Worm (Caenorhabditis elegans) whole organism, young adult: ENCODE measurements around the gene Y56A3A.16.

Source experiments
- D2030.7 ChIP-seq: fragments of 200-800 bp; sonication (Bioruptor generic); IDR thresholded peaks from 2 replicates; pipeline ENCODE4 v1.3.6; 2022; ENCODE audit warnings: missing genetic modification reagents, missing genetic modification characterization, missing compliant biosample characterization
- F10E7.11 ChIP-seq: sonication (generic microtip); optimal IDR thresholded peaks from 2 replicates; lab custom pipeline; 2017; ENCODE audit warnings: mild to moderate bottlenecking, missing genetic modification characterization, moderate library complexity, missing compliant biosample characterization
- F33H1.4 ChIP-seq: fragments of 200-800 bp; sonication (Bioruptor generic); IDR thresholded peaks from 2 replicates; pipeline ENCODE4 v1.3.6; 2022; ENCODE audit warnings: missing genetic modification reagents, missing genetic modification characterization, missing compliant biosample characterization
- T07F8.4 ChIP-seq: sonication (generic microtip); optimal IDR thresholded peaks from 2 replicates; lab custom pipeline; 2016; ENCODE audit warnings: mild to moderate bottlenecking, missing genetic modification characterization, moderate library complexity, missing compliant biosample characterization
- T26A5.8 ChIP-seq: sonication (generic microtip); optimal IDR thresholded peaks from 2 replicates; lab custom pipeline; 2016; ENCODE audit warnings: missing genetic modification characterization, missing compliant biosample characterization
- atf-7 ChIP-seq: sonication (generic microtip); optimal IDR thresholded peaks from 2 replicates; lab custom pipeline; 2017; ENCODE audit warnings: mild to moderate bottlenecking, missing genetic modification characterization, missing compliant biosample characterization
- athp-1 ChIP-seq: sonication (generic microtip); optimal IDR thresholded peaks from 2 replicates; lab custom pipeline; 2017; ENCODE audit warnings: mild to moderate bottlenecking, missing genetic modification characterization, missing compliant biosample characterization
- bed-2 ChIP-seq: fragments of 200-800 bp; sonication (Bioruptor generic); IDR thresholded peaks from 2 replicates; pipeline ENCODE4 v1.3.6; 2022; ENCODE audit warnings: missing genetic modification reagents, missing genetic modification characterization, missing compliant biosample characterization
- ccch-3 ChIP-seq: fragments of 200-800 bp; sonication (Bioruptor generic); optimal IDR thresholded peaks from 2 replicates; lab custom pipeline; 2018; ENCODE audit warnings: mild to moderate bottlenecking, missing genetic modification characterization, missing compliant biosample characterization
- ceh-40 ChIP-seq: fragments of 200-800 bp; sonication (Bioruptor generic); IDR thresholded peaks from 2 replicates; pipeline ENCODE4 v1.3.6; 2022; ENCODE audit warnings: missing genetic modification characterization, missing compliant biosample characterization
- ceh-58 ChIP-seq: fragments of 200-800 bp; sonication (Bioruptor generic); IDR thresholded peaks from 2 replicates; pipeline ENCODE4 v1.3.6; 2022; ENCODE audit warnings: missing genetic modification characterization, missing compliant biosample characterization
- ceh-91 ChIP-seq: fragments of 200-800 bp; sonication (Bioruptor generic); IDR thresholded peaks from 2 replicates; pipeline ENCODE4 v1.3.6; 2022; ENCODE audit warnings: missing genetic modification reagents, missing genetic modification characterization, missing compliant biosample characterization
- chd-7 ChIP-seq: sonication (generic microtip); optimal IDR thresholded peaks from 2 replicates; lab custom pipeline; 2016; ENCODE audit warnings: mild to moderate bottlenecking, missing genetic modification characterization, moderate library complexity, missing compliant biosample characterization
- dpl-1 ChIP-seq: fragments of 150-350 bp; optimal IDR thresholded peaks from 2 replicates; lab custom pipeline; 2014; ENCODE audit warnings: missing biosample characterization, missing genetic modification reagents, missing genetic modification characterization
- efl-1 ChIP-seq: fragments of 150-350 bp; optimal IDR thresholded peaks from 2 replicates; lab custom pipeline; 2014; ENCODE audit warnings: missing biosample characterization, missing genetic modification reagents, missing genetic modification characterization
- egl-18 ChIP-seq: fragments of 200-800 bp; sonication (Bioruptor generic); IDR thresholded peaks from 2 replicates; pipeline ENCODE4 v1.3.6; 2022; ENCODE audit warnings: missing genetic modification reagents, missing genetic modification characterization, missing compliant biosample characterization
- egl-44 ChIP-seq: fragments of 200-800 bp; sonication (Bioruptor generic); IDR thresholded peaks from 2 replicates; pipeline ENCODE4 v1.3.6; 2022; ENCODE audit warnings: missing genetic modification reagents, missing genetic modification characterization, missing compliant biosample characterization
- egrh-3 ChIP-seq: fragments of 200-800 bp; sonication (Bioruptor generic); IDR thresholded peaks from 2 replicates; pipeline ENCODE4 v1.3.6; 2022; ENCODE audit warnings: missing genetic modification reagents, missing genetic modification characterization, missing compliant biosample characterization
- him-1 ChIP-seq: sonication (generic microtip); optimal IDR thresholded peaks from 2 replicates; lab custom pipeline; 2016; ENCODE audit warnings: missing genotype, missing genetic modification reagents, missing genetic modification characterization, missing compliant biosample characterization
- hmg-1.2 ChIP-seq: fragments of 200-800 bp; sonication (Bioruptor generic); IDR thresholded peaks from 2 replicates; pipeline ENCODE4 v1.3.6; 2022; ENCODE audit warnings: missing genetic modification reagents, missing genetic modification characterization, missing compliant biosample characterization
- hmg-20 ChIP-seq: fragments of 200-800 bp; sonication (Bioruptor generic); IDR thresholded peaks from 2 replicates; pipeline ENCODE4 v1.3.6; 2022; ENCODE audit warnings: missing genetic modification reagents, missing genetic modification characterization, missing compliant biosample characterization
- let-607 ChIP-seq, 2 experiments: fragments of 200-800 bp in 1 of 2; sonication (Bioruptor generic) in 1 of 2; sonication (generic microtip) in 1 of 2; optimal IDR thresholded peaks; 2 replicates each; lab custom pipeline; 2016 to 2018; ENCODE audit warnings: mild to moderate bottlenecking in 2 of 2, missing compliant biosample characterization in 2 of 2, missing genetic modification characterization in 2 of 2, moderate library complexity in 2 of 2, missing genotype in 1 of 2
- lin-35 ChIP-seq, 3 experiments: fragments of 150-350 bp in 2 of 3; sonication (generic microtip) in 1 of 3; optimal IDR thresholded peaks; 2 replicates each; lab custom pipeline; 2014 to 2018; ENCODE audit warnings: missing biosample characterization in 3 of 3, missing genetic modification characterization in 3 of 3, missing genetic modification reagents in 3 of 3
- lin-54 ChIP-seq: fragments of 200-800 bp; sonication (Bioruptor generic); optimal IDR thresholded peaks from 2 replicates; lab custom pipeline; 2018; ENCODE audit warnings: mild to moderate bottlenecking, missing genetic modification characterization, missing compliant biosample characterization
- lsl-1 ChIP-seq: fragments of 200-800 bp; sonication (Bioruptor generic); optimal IDR thresholded peaks from 2 replicates; lab custom pipeline; 2018; ENCODE audit warnings: mild to moderate bottlenecking, missing genetic modification characterization, moderate library complexity, missing compliant biosample characterization
- madf-8 ChIP-seq: fragments of 200-800 bp; sonication (Bioruptor generic); conservative IDR thresholded peaks from 2 replicates; pipeline ENCODE4 v1.3.6; 2022; ENCODE audit warnings: missing genetic modification reagents, missing genetic modification characterization, missing compliant biosample characterization
- mcd-1 ChIP-seq: fragments of 200-800 bp; sonication (Bioruptor generic); IDR thresholded peaks from 2 replicates; pipeline ENCODE4 v1.3.6; 2022; ENCODE audit warnings: missing genetic modification reagents, missing genetic modification characterization, missing compliant biosample characterization
- nfya-2 ChIP-seq: fragments of 200-800 bp; sonication (Bioruptor generic); IDR thresholded peaks from 2 replicates; pipeline ENCODE4 v1.3.6; 2022; ENCODE audit warnings: missing genetic modification reagents, missing genetic modification characterization, missing compliant biosample characterization
- nhr-80 ChIP-seq: sonication (generic microtip); optimal IDR thresholded peaks from 2 replicates; lab custom pipeline; 2016; ENCODE audit warnings: missing genetic modification characterization, missing compliant biosample characterization
- rcor-1 ChIP-seq: fragments of 200-800 bp; sonication (Bioruptor generic); IDR thresholded peaks from 2 replicates; pipeline ENCODE4 v1.3.6; 2022; ENCODE audit warnings: missing genetic modification reagents, missing genetic modification characterization, missing compliant biosample characterization
- sea-2 ChIP-seq: fragments of 200-800 bp; sonication (Bioruptor generic); IDR thresholded peaks from 2 replicates; pipeline ENCODE4 v1.3.6; 2022; ENCODE audit warnings: missing genetic modification characterization, missing compliant biosample characterization
- snpc-1.1 ChIP-seq: sonication (generic microtip); optimal IDR thresholded peaks from 2 replicates; lab custom pipeline; 2017; ENCODE audit warnings: missing genetic modification characterization, mild to moderate bottlenecking, missing compliant biosample characterization, antibody characterized with exemption, moderate library complexity, missing genotype, missing genetic modification reagents; ENCODE audit not compliant: insufficient read depth
- snpc-1.3 ChIP-seq: sonication (generic microtip); optimal IDR thresholded peaks from 2 replicates; lab custom pipeline; 2017; ENCODE audit warnings: missing genetic modification characterization, mild to moderate bottlenecking, missing compliant biosample characterization, antibody characterized with exemption, moderate library complexity, missing genotype, missing genetic modification reagents; ENCODE audit not compliant: insufficient read depth
- snpc-3.4 ChIP-seq: sonication (generic microtip); optimal IDR thresholded peaks from 2 replicates; lab custom pipeline; 2017; ENCODE audit warnings: missing genetic modification characterization, mild to moderate bottlenecking, missing compliant biosample characterization, antibody characterized with exemption, moderate library complexity, missing genotype, missing genetic modification reagents
- snpc-4 ChIP-seq, 5 experiments: fragments of 150-350 bp in 1 of 5; sonication (generic microtip) in 4 of 5; optimal IDR thresholded peaks; 2 replicates each; lab custom pipeline; 2014 to 2018; ENCODE audit warnings: missing genetic modification characterization in 5 of 5, missing biosample characterization in 3 of 5, antibody characterized with exemption in 2 of 5, mild to moderate bottlenecking in 2 of 5, missing compliant biosample characterization in 2 of 5, missing genotype in 2 of 5, moderate library complexity in 2 of 5, missing genetic modification reagents in 1 of 5
- tbp1 ChIP-seq: fragments of 200-800 bp; sonication (Bioruptor generic); optimal IDR thresholded peaks from 2 replicates; lab custom pipeline; 2018; ENCODE audit warnings: mild to moderate bottlenecking, missing genetic modification characterization, missing compliant biosample characterization
- tbx-9 ChIP-seq: sonication (generic microtip); optimal IDR thresholded peaks from 2 replicates; lab custom pipeline; 2016; ENCODE audit warnings: borderline replicate concordance, missing genetic modification characterization, inconsistent platforms, missing compliant biosample characterization
- tlf-1 ChIP-seq: fragments of 200-800 bp; sonication (Bioruptor generic); optimal IDR thresholded peaks from 2 replicates; lab custom pipeline; 2018; ENCODE audit warnings: mild to moderate bottlenecking, missing genetic modification characterization, missing compliant biosample characterization
- unc-130 ChIP-seq: sonication (generic microtip); optimal IDR thresholded peaks from 2 replicates; lab custom pipeline; 2016; ENCODE audit warnings: missing genetic modification reagents, missing genetic modification characterization, missing compliant biosample characterization
- xnd-1 ChIP-seq: sonication (generic microtip); optimal IDR thresholded peaks from 2 replicates; lab custom pipeline; 2016; ENCODE audit warnings: missing genotype, missing genetic modification reagents, missing genetic modification characterization, missing compliant biosample characterization
- ztf-22 ChIP-seq: fragments of 200-800 bp; sonication (Bioruptor generic); optimal IDR thresholded peaks from 2 replicates; lab custom pipeline; 2018; ENCODE audit warnings: mild to moderate bottlenecking, missing genetic modification characterization, moderate library complexity, missing compliant biosample characterization
- ztf-25 ChIP-seq: fragments of 200-800 bp; sonication (Bioruptor generic); IDR thresholded peaks from 2 replicates; pipeline ENCODE4 v1.3.6; 2022; ENCODE audit warnings: missing genetic modification reagents, missing genetic modification characterization, missing compliant biosample characterization
- ztf-26 ChIP-seq: sonication (generic microtip); optimal IDR thresholded peaks from 2 replicates; lab custom pipeline; 2017; ENCODE audit warnings: missing genetic modification characterization, missing compliant biosample characterization
- ztf-28 ChIP-seq: fragments of 200-800 bp; sonication (Bioruptor generic); IDR thresholded peaks from 2 replicates; pipeline ENCODE4 v1.3.6; 2022; ENCODE audit warnings: missing genetic modification reagents, missing genetic modification characterization, missing compliant biosample characterization
- ztf-6 ChIP-seq: fragments of 200-800 bp; sonication (Bioruptor generic); IDR thresholded peaks from 2 replicates; pipeline ENCODE4 v1.3.6; 2022; ENCODE audit warnings: missing genetic modification reagents, missing genetic modification characterization, missing compliant biosample characterization

The Y56A3A.16 gene

DNA sequence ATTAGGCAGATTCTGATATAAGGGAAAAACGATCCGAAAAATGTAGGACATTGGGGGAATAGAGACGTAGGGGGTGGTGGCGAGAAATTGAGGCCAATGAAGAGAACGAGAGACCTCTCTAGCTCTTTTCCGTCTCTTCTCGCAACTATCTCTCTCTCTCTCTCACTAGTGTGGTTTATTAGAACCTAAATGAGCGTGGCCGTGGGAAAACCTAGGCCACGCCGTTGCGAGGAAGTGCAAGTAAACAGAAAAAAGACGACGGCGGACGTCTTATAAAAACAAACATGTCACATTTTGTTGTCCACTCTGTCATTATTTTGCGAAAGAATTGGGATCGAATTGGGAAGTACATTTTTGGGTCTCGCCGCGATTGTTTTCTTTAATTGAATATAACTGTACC lies 44.1 kb downstream of the Y56A3A.16 start (continued):
- TF ChIP-seq egl-18 (GFP tag; lab: Robert Waterston, UW), result no peak
- peak; percentile 75; the same call in 1 of the 2 replicates for TF ChIP-seq hmg-1.2
- peak; percentile 14 to 16 for TF ChIP-seq let-607 (tag; optimal IDR thresholded peaks at IDR 0.05; lab: Kevin White, UChicago)
- TF ChIP-seq D2030.7 (GFP tag; lab: Robert Waterston, UW), result no peak
- no peak for TF ChIP-seq ceh-58 (GFP tag; lab: Robert Waterston, UW)
- 0 out of 2 replicates have a peak, but pooled peaks have one; percentile 28 for TF ChIP-seq ceh-40
- TF ChIP-seq egl-44, result no peak
- no peak for TF ChIP-seq ztf-25
- TF ChIP-seq ccch-3, result no peak
- no peak for TF ChIP-seq unc-130 (GFP tag; lab: Kevin White, UChicago)
- TF ChIP-seq hmg-20 (GFP tag; lab: Robert Waterston, UW), result no peak
- TF ChIP-seq chd-7 (tag; lab: Kevin White, UChicago), result peak; percentile 39
- no peak for TF ChIP-seq dpl-1 (GFP tag; lab: Kevin White, UChicago)
- TF ChIP-seq efl-1 (GFP tag; lab: Kevin White, UChicago), result no peak
- TF ChIP-seq snpc-1.1 (tag; lab: Kevin White, UChicago), result no peak
- TF ChIP-seq atf-7 (tag; lab: Kevin White, UChicago), result no peak
- no peak for TF ChIP-seq egrh-3 (GFP tag; lab: Robert Waterston, UW)
- no peak for TF ChIP-seq madf-8 (GFP tag; lab: Robert Waterston, UW)
- TF ChIP-seq nhr-80 (tag; lab: Kevin White, UChicago), result peak; percentile 88
- no peak for TF ChIP-seq snpc-1.3 (tag; lab: Kevin White, UChicago)
- no peak for TF ChIP-seq rcor-1 (GFP tag; lab: Robert Waterston, UW)
- TF ChIP-seq ztf-22, result no peak
- no peak for TF ChIP-seq ztf-28 (GFP tag; lab: Robert Waterston, UW)
- no peak for TF ChIP-seq F10E7.11
- TF ChIP-seq tbx-9 (tag; lab: Kevin White, UChicago), result no peak
- peak; percentile 18 for TF ChIP-seq ztf-26
- no peak for TF ChIP-seq sea-2
- no peak for TF ChIP-seq lsl-1
- TF ChIP-seq T26A5.8 (tag; lab: Kevin White, UChicago), result no peak
- TF ChIP-seq, all 124 proteins: peak for 33

DNA sequence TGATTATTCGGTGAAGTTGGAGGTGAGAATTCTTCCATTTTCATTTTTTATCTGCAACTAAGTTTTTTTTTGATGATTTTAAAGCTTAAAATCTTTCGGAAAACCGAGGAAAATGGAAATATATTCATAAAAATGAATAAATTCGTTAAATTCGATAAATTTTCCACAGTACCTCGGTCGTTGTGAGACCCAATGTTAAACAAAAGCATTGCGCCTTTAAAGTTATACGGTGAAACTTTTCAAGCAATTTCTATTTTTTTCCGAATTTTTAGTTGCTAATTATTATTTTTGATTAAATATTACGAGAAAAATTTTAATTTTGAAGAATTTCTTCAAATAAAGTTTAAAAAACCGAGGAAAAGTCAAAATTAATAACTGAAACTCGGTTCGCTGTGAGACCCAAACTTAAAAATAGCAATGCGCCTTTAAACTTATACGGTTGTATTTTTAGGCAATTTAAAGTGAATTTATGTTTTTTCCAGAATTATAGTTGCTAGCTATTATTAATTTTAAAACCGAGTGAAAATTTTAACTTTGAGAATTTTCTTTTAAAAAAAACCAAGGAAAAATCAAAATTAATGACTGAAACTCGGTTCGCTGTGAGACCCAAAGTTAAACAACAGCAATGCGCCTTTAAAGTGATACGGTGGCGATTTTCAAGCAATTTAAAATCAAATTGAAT lies 44.7 kb downstream of the Y56A3A.16 start, which contains the start of gene taf-12:
TSS of gene taf-12 (minus strand) at position 51 of the 682 bp plus-strand sequence.
- TF ChIP-seq him-1 (tag; lab: Kevin White, UChicago) (peak; percentile 13), tbp1 (peak; percentile 31), hmg-1.2 (0 out of 2 replicates have a peak, but pooled peaks have one; percentile 15), lin-54 (peak; percentile 61), xnd-1 (peak; percentile 100), F33H1.4 (GFP tag; lab: Robert Waterston, UW) (peak; percentile 95), snpc-4 (GFP tag; optimal IDR thresholded peaks at IDR 0.05; lab: Kevin White, UChicago) (no peak), snpc-4 (tag; optimal IDR thresholded peaks at IDR 0.05; lab: Kevin White, UChicago) (peak in 2 of 4 experiments; percentile 17 to 36), madf-8 (GFP tag; lab: Robert Waterston, UW) (peak; percentile 80), lin-35 (GFP tag; optimal IDR thresholded peaks at IDR 0.05; lab: Kevin White, UChicago) (peak in 1 of 3 experiments; percentile 14), nfya-2 (GFP tag; lab: Robert Waterston, UW) (0 out of 2 replicates have a peak, but pooled peaks have one; percentile 16), tlf-1 (GFP tag; lab: Kevin White, UChicago) (peak; percentile 71), bed-2 (GFP tag; lab: Robert Waterston, UW) (no peak), T07F8.4 (no peak), snpc-3.4 (tag; lab: Kevin White, UChicago) (peak; percentile 7), ceh-91 (GFP tag; lab: Robert Waterston, UW) (peak; percentile 73), dpl-1 (GFP tag; lab: Kevin White, UChicago) (peak; percentile 13), athp-1 (tag; lab: Kevin White, UChicago) (peak; percentile 65), D2030.7 (GFP tag; lab: Robert Waterston, UW) (peak; percentile 57; the same call in 1 of the 2 replicates), efl-1 (GFP tag; lab: Kevin White, UChicago) (peak; percentile 36), ztf-6 (GFP tag; lab: Robert Waterston, UW) (no peak), mcd-1 (0 out of 2 replicates have a peak, but pooled peaks have one; percentile 27)
